Fruit fly (Drosophila melanogaster): ENCODE data around the gene Non2.

Non2 gene

dm6 chr3L:2772045-2772444, 5.2 kb downstream of the Non2 start, which contains the start of gene AhcyL1 (continued):
- TF ChIP-seq bab2 (GFP tag; optimal IDR thresholded peaks at IDR 0.05): no peak
- TF ChIP-seq Nf-YB (GFP tag; optimal IDR thresholded peaks at IDR 0.05): no peak
- TF ChIP-seq CG34376 (GFP tag; optimal IDR thresholded peaks at IDR 0.05): peak; percentile 22
- no peak for TF ChIP-seq twi (tag; optimal IDR thresholded peaks at IDR 0.05)
- no peak for TF ChIP-seq trem (tag; optimal IDR thresholded peaks at IDR 0.05)
- no peak for TF ChIP-seq CG4820 (GFP tag; optimal IDR thresholded peaks at IDR 0.05)
- no peak for TF ChIP-seq nau (GFP tag; optimal IDR thresholded peaks at IDR 0.05)
- TF ChIP-seq tin (GFP tag; optimal IDR thresholded peaks at IDR 0.05): no peak
- no peak for TF ChIP-seq CG9817 (tag; optimal IDR thresholded peaks at IDR 0.05)
- TF ChIP-seq Chrac-16 (GFP tag; optimal IDR thresholded peaks at IDR 0.05): no peak
- TF ChIP-seq crol (GFP tag; IDR thresholded peaks at IDR 0.05): no peak
- no peak for TF ChIP-seq knrl (GFP tag; IDR thresholded peaks at IDR 0.05; ENCODE audit: partially characterized antibody)
- peak; percentile 37 for TF ChIP-seq sens (GFP tag)
- TF ChIP-seq CG33213 (GFP tag; optimal IDR thresholded peaks at IDR 0.05): no peak
- TF ChIP-seq bcd (GFP tag; optimal IDR thresholded peaks at IDR 0.05): no peak
- TF ChIP-seq ranshi (GFP tag; IDR thresholded peaks at IDR 0.05): no peak
- no peak for TF ChIP-seq Poxn (GFP tag; IDR thresholded peaks at IDR 0.05)
- no peak for TF ChIP-seq Atf3 (GFP tag; optimal IDR thresholded peaks at IDR 0.05)
- TF ChIP-seq Mes4 (GFP tag; optimal IDR thresholded peaks at IDR 0.05): no peak
- no peak for TF ChIP-seq CG12104 (GFP tag; optimal IDR thresholded peaks at IDR 0.05)
- no peak for TF ChIP-seq sisA (GFP tag; IDR thresholded peaks at IDR 0.05)
- no peak for TF ChIP-seq gsb (GFP tag; IDR thresholded peaks at IDR 0.05)
- TF ChIP-seq CG12391 (tag; optimal IDR thresholded peaks at IDR 0.05): no peak
- TF ChIP-seq aop (GFP tag; IDR thresholded peaks at IDR 0.05): no peak
- no peak for TF ChIP-seq CG9215 (GFP tag; IDR thresholded peaks at IDR 0.05)
- TF ChIP-seq ham (GFP tag; IDR thresholded peaks at IDR 0.05): no peak
- no peak for TF ChIP-seq H15 (GFP tag; IDR thresholded peaks at IDR 0.05)
- TF ChIP-seq hth (optimal IDR thresholded peaks at IDR 0.05): no peak
- no peak for TF ChIP-seq MTF-1 (GFP tag; optimal IDR thresholded peaks at IDR 0.05; ENCODE audit: borderline replicate concordance)
- no peak for TF ChIP-seq ewg (GFP tag; optimal IDR thresholded peaks at IDR 0.05)
- no peak for TF ChIP-seq CG15269 (tag; optimal IDR thresholded peaks at IDR 0.05)
- no peak for TF ChIP-seq CG30020 (tag; optimal IDR thresholded peaks at IDR 0.05)
- no peak for TF ChIP-seq CG11504 (tag; optimal IDR thresholded peaks at IDR 0.05)
- TF ChIP-seq cad (GFP tag; optimal IDR thresholded peaks at IDR 0.05): no peak
- TF ChIP-seq MBD-R2 (GFP tag; IDR thresholded peaks at IDR 0.05): no peak; the same call in 1 of the 2 replicates
- TF ChIP-seq CG13424 (tag; optimal IDR thresholded peaks at IDR 0.05): no peak
- TF ChIP-seq luna (GFP tag; optimal IDR thresholded peaks at IDR 0.05): no peak
- no peak for TF ChIP-seq CG17612 (GFP tag; IDR thresholded peaks at IDR 0.05)
- no peak for TF ChIP-seq dati (GFP tag; IDR thresholded peaks at IDR 0.05)
- TF ChIP-seq sob (GFP tag; IDR thresholded peaks at IDR 0.05): no peak
- TF ChIP-seq CG14710 (tag; optimal IDR thresholded peaks at IDR 0.05): peak; percentile 40
- no peak for TF ChIP-seq vvl (GFP tag; IDR thresholded peaks at IDR 0.05)
- no peak for TF ChIP-seq wdn (GFP tag; IDR thresholded peaks at IDR 0.05)
- no peak for TF ChIP-seq fd3F (GFP tag; optimal IDR thresholded peaks at IDR 0.05)
- no peak for TF ChIP-seq Ets65A (GFP tag)
- TF ChIP-seq wor (GFP tag; IDR thresholded peaks at IDR 0.05): no peak
- no peak for TF ChIP-seq hb (GFP tag; IDR thresholded peaks at IDR 0.05; ENCODE audit: partially characterized antibody)
- peak; percentile 8 for TF ChIP-seq Nf-YC (tag; optimal IDR thresholded peaks at IDR 0.05)
- TF ChIP-seq CG5180 (GFP tag; optimal IDR thresholded peaks at IDR 0.05): no peak
- no peak for TF ChIP-seq CG8478 (optimal IDR thresholded peaks at IDR 0.05)
- no peak for TF ChIP-seq CG6254 (GFP tag; optimal IDR thresholded peaks at IDR 0.05)
- peak; percentile 37; the same call in 1 of the 4 replicates for TF ChIP-seq Dll (GFP tag; IDR thresholded peaks at IDR 0.05; ENCODE audit: partially characterized antibody)
- no peak for TF ChIP-seq ATbp (GFP tag; optimal IDR thresholded peaks at IDR 0.05)

Data from whole organism, embryonic.